Worm (Caenorhabditis elegans) whole organism, mixed stage, embryonic: ENCODE data around the gene snr-5.

Source experiments
- M03D4.4 ChIP-seq: sonication (generic microtip); optimal IDR thresholded peaks from 2 replicates; lab custom pipeline; 2017; ENCODE audit warnings: mild to moderate bottlenecking, missing genetic modification characterization, missing compliant biosample characterization
- bed-3 ChIP-seq: fragments of 200-800 bp; sonication (Bioruptor generic); optimal IDR thresholded peaks from 3 replicates; lab custom pipeline; 2018; ENCODE audit warnings: mild to moderate bottlenecking, missing genetic modification characterization, moderate library complexity, missing compliant biosample characterization
- blmp-1 ChIP-seq: fragments of 150-350 bp; optimal IDR thresholded peaks from 2 replicates; lab custom pipeline; 2014; ENCODE audit warnings: missing biosample characterization, missing genetic modification characterization
- ceh-39 ChIP-seq: fragments of 150-350 bp; optimal IDR thresholded peaks from 2 replicates; lab custom pipeline; 2014; ENCODE audit warnings: missing biosample characterization, missing genetic modification characterization
- ceh-43 ChIP-seq: fragments of 200-800 bp; sonication (Bioruptor generic); optimal IDR thresholded peaks from 2 replicates; lab custom pipeline; 2018; ENCODE audit warnings: mild to moderate bottlenecking, missing genetic modification characterization, moderate library complexity, missing compliant biosample characterization
- ceh-83 ChIP-seq: fragments of 200-800 bp; sonication (Bioruptor generic); optimal IDR thresholded peaks from 2 replicates; lab custom pipeline; 2018; ENCODE audit warnings: mild to moderate bottlenecking, missing genetic modification characterization, missing compliant biosample characterization
- ces-1 ChIP-seq: fragments of 150-350 bp; optimal IDR thresholded peaks from 2 replicates; lab custom pipeline; 2014; ENCODE audit warnings: missing biosample characterization, missing genetic modification reagents, missing genetic modification characterization
- cnd-1 ChIP-seq: fragments of 200-800 bp; sonication (Bioruptor generic); optimal IDR thresholded peaks from 2 replicates; lab custom pipeline; 2018; ENCODE audit warnings: mild to moderate bottlenecking, missing genetic modification characterization, missing compliant biosample characterization
- drap-1 ChIP-seq: fragments of 200-800 bp; sonication (Bioruptor generic); optimal IDR thresholded peaks from 3 replicates; lab custom pipeline; 2018; ENCODE audit warnings: mild to moderate bottlenecking, missing genetic modification characterization, missing compliant biosample characterization
- elt-1 ChIP-seq: sonication (generic microtip); optimal IDR thresholded peaks from 2 replicates; lab custom pipeline; 2017; ENCODE audit warnings: missing genetic modification characterization, mild to moderate bottlenecking, missing compliant biosample characterization, antibody characterized with exemption, moderate library complexity, borderline replicate concordance; ENCODE audit not compliant: insufficient read depth
- elt-3 ChIP-seq: fragments of 150-350 bp; optimal IDR thresholded peaks from 2 replicates; lab custom pipeline; 2014; ENCODE audit warnings: missing biosample characterization, missing genetic modification characterization
- flh-1 ChIP-seq: fragments of 200-800 bp; sonication (Bioruptor generic); optimal IDR thresholded peaks from 2 replicates; lab custom pipeline; 2018; ENCODE audit warnings: mild to moderate bottlenecking, missing genetic modification characterization, moderate library complexity, missing compliant biosample characterization
- ham-2 ChIP-seq: fragments of 200-800 bp; sonication (Bioruptor generic); optimal IDR thresholded peaks from 2 replicates; lab custom pipeline; 2018; ENCODE audit warnings: mild to moderate bottlenecking, missing genetic modification characterization, missing compliant biosample characterization
- hlh-1 ChIP-seq: fragments of 150-350 bp; optimal IDR thresholded peaks from 2 replicates; lab custom pipeline; 2014; ENCODE audit warnings: missing biosample characterization, missing genetic modification reagents, missing genetic modification characterization
- lin-13 ChIP-seq: fragments of 150-350 bp; optimal IDR thresholded peaks from 2 replicates; lab custom pipeline; 2014; ENCODE audit warnings: missing biosample characterization, missing genetic modification characterization
- lin-32 ChIP-seq: fragments of 200-800 bp; sonication (Bioruptor generic); optimal IDR thresholded peaks from 2 replicates; lab custom pipeline; 2018; ENCODE audit warnings: mild to moderate bottlenecking, missing genetic modification characterization, missing compliant biosample characterization
- lsy-2 ChIP-seq: fragments of 150-350 bp; optimal IDR thresholded peaks from 2 replicates; lab custom pipeline; 2014; ENCODE audit warnings: missing biosample characterization, missing genetic modification characterization
- mab-5 ChIP-seq: fragments of 150-350 bp; optimal IDR thresholded peaks from 2 replicates; lab custom pipeline; 2014; ENCODE audit warnings: missing biosample characterization, missing genetic modification characterization
- mep-1 ChIP-seq: fragments of 150-350 bp; optimal IDR thresholded peaks from 2 replicates; lab custom pipeline; 2017; ENCODE audit warnings: missing biosample characterization, missing genetic modification reagents, missing genetic modification characterization, inconsistent platforms
- mls-2 ChIP-seq: sonication (generic microtip); optimal IDR thresholded peaks from 2 replicates; lab custom pipeline; 2016; ENCODE audit warnings: mild to moderate bottlenecking, missing genetic modification characterization, moderate library complexity, missing compliant biosample characterization
- nhr-12 ChIP-seq: fragments of 150-350 bp; optimal IDR thresholded peaks from 2 replicates; lab custom pipeline; 2014; ENCODE audit warnings: missing biosample characterization, missing genetic modification characterization
- nhr-2 ChIP-seq: fragments of 150-350 bp; optimal IDR thresholded peaks from 2 replicates; lab custom pipeline; 2014; ENCODE audit warnings: missing biosample characterization, missing genetic modification characterization
- nhr-237 ChIP-seq: fragments of 150-350 bp; optimal IDR thresholded peaks from 2 replicates; lab custom pipeline; 2014; ENCODE audit warnings: missing biosample characterization, missing genetic modification characterization
- nhr-28 ChIP-seq: fragments of 150-350 bp; optimal IDR thresholded peaks from 2 replicates; lab custom pipeline; 2014; ENCODE audit warnings: missing biosample characterization, missing genetic modification characterization
- nhr-76 ChIP-seq: sonication (generic microtip); optimal IDR thresholded peaks from 2 replicates; lab custom pipeline; 2017; ENCODE audit warnings: missing biosample characterization, missing genetic modification characterization
- pha-4 ChIP-seq: fragments of 150-350 bp; optimal IDR thresholded peaks from 2 replicates; lab custom pipeline; 2018; ENCODE audit warnings: missing biosample characterization, missing genetic modification reagents, missing genetic modification characterization
- sem-2 ChIP-seq: fragments of 200-800 bp; sonication (Bioruptor generic); optimal IDR thresholded peaks from 2 replicates; lab custom pipeline; 2018; ENCODE audit warnings: mild to moderate bottlenecking, missing genetic modification characterization, missing compliant biosample characterization
- snpc-4 ChIP-seq: fragments of 150-350 bp; optimal IDR thresholded peaks from 2 replicates; lab custom pipeline; 2014; ENCODE audit warnings: missing biosample characterization, missing genetic modification characterization
- sptf-1 ChIP-seq: sonication (generic microtip); optimal IDR thresholded peaks from 2 replicates; lab custom pipeline; 2017; ENCODE audit warnings: mild to moderate bottlenecking, missing genetic modification characterization, moderate library complexity, missing compliant biosample characterization
- tbx-8 ChIP-seq: fragments of 200-800 bp; sonication (Bioruptor generic); optimal IDR thresholded peaks from 2 replicates; lab custom pipeline; 2018; ENCODE audit warnings: mild to moderate bottlenecking, missing genetic modification characterization, moderate library complexity, missing compliant biosample characterization
- unc-120 ChIP-seq: sonication (generic microtip); optimal IDR thresholded peaks from 2 replicates; lab custom pipeline; 2017; ENCODE audit warnings: missing genetic modification characterization, missing compliant biosample characterization; ENCODE audit not compliant: poor library complexity, severe bottlenecking
- unc-39 ChIP-seq: fragments of 150-350 bp; optimal IDR thresholded peaks from 2 replicates; lab custom pipeline; 2014; ENCODE audit warnings: missing biosample characterization, missing genetic modification characterization
- unc-62 ChIP-seq: fragments of 150-350 bp; optimal IDR thresholded peaks from 2 replicates; lab custom pipeline; 2014; ENCODE audit warnings: missing biosample characterization, missing genetic modification reagents, missing genetic modification characterization
- zip-8 ChIP-seq: fragments of 150-350 bp; optimal IDR thresholded peaks from 2 replicates; lab custom pipeline; 2014; ENCODE audit warnings: missing biosample characterization, missing genetic modification characterization
- ztf-11 ChIP-seq: fragments of 150-350 bp; optimal IDR thresholded peaks from 2 replicates; lab custom pipeline; 2014; ENCODE audit warnings: missing biosample characterization, missing genetic modification characterization

snr-5 gene

ce11 chrIII:7882900-7883299, 21.0 kb downstream of the snr-5 start, which contains the start of gene ZK688.9:
Gene ZK688.9 (minus strand): TSS chrIII:7883000.
- no peak for TF ChIP-seq sptf-1 (tag; lab: Kevin White, UChicago)
- TF ChIP-seq lsy-2 (tag; lab: Kevin White, UChicago) = no peak
- no peak for TF ChIP-seq ceh-43
- TF ChIP-seq ham-2 = no peak
- TF ChIP-seq nhr-28 = no peak
- no peak for TF ChIP-seq bed-3 (GFP tag; lab: Kevin White, UChicago)
- TF ChIP-seq mab-5 (tag; lab: Kevin White, UChicago) = no peak
- TF ChIP-seq unc-39 (tag; lab: Kevin White, UChicago) = no peak
- TF ChIP-seq unc-62 = no peak
- TF ChIP-seq hlh-1 = no peak
- no peak for TF ChIP-seq tbx-8 (GFP tag; lab: Kevin White, UChicago)
- no peak for TF ChIP-seq nhr-2 (tag; lab: Kevin White, UChicago)
- TF ChIP-seq lin-32 (GFP tag; lab: Kevin White, UChicago) = no peak

ce11 chrIII:7884863-7885262, 23.0 kb downstream of the snr-5 start, which contains the start of gene ZK688.11:
Gene ZK688.11 (minus strand): TSS chrIII:7884963.
- no peak for TF ChIP-seq elt-3 (tag; lab: Kevin White, UChicago)
- TF ChIP-seq elt-1 = no peak
- no peak for TF ChIP-seq drap-1
- TF ChIP-seq sem-2 (GFP tag; lab: Kevin White, UChicago) = no peak
- TF ChIP-seq sptf-1 (tag; lab: Kevin White, UChicago) = no peak
- no peak for TF ChIP-seq nhr-237 (tag; lab: Kevin White, UChicago)
- TF ChIP-seq lin-13 (tag; lab: Kevin White, UChicago) = no peak

ce11 chrIII:7889036-7889435, 27.2 kb downstream of the snr-5 start:
- TF ChIP-seq unc-120 (tag; lab: Kevin White, UChicago) = no peak
- TF ChIP-seq, all 35 proteins: peak for 0

ce11 chrIII:7891573-7892306, 29.9 kb downstream of the snr-5 start, which contains the start of the genes ZK688.5 and fahd-1:
Gene ZK688.5 (minus strand): TSS chrIII:7891623.
Gene fahd-1 (plus strand): TSS chrIII:7892256.
- no peak for TF ChIP-seq sptf-1 (tag; lab: Kevin White, UChicago)
- TF ChIP-seq ces-1 = peak; percentile 59
- peak; percentile 93 for TF ChIP-seq hlh-1
- no peak for TF ChIP-seq nhr-76 (tag; lab: Kevin White, UChicago)
- TF ChIP-seq mab-5 (tag; lab: Kevin White, UChicago) = no peak
- TF ChIP-seq nhr-2 (tag; lab: Kevin White, UChicago) = peak; percentile 77
- peak; percentile 10 for TF ChIP-seq cnd-1 (tag; lab: Kevin White, UChicago)
- no peak for TF ChIP-seq zip-8 (tag; lab: Kevin White, UChicago)
- TF ChIP-seq bed-3 (GFP tag; lab: Kevin White, UChicago) = no peak
- TF ChIP-seq nhr-12 (tag; lab: Kevin White, UChicago) = no peak
- no peak for TF ChIP-seq M03D4.4 (tag; lab: Kevin White, UChicago)
- TF ChIP-seq snpc-4 (tag; lab: Kevin White, UChicago) = no peak
- no peak for TF ChIP-seq blmp-1 (tag; lab: Kevin White, UChicago)
- TF ChIP-seq drap-1 = no peak
- TF ChIP-seq mls-2 (tag; lab: Kevin White, UChicago) = peak; percentile 68
- no peak for TF ChIP-seq ztf-11 (tag; lab: Kevin White, UChicago)
- TF ChIP-seq nhr-28 = no peak
- TF ChIP-seq ceh-39 (tag; lab: Kevin White, UChicago) = peak; percentile 8
- no peak for TF ChIP-seq sem-2 (GFP tag; lab: Kevin White, UChicago)
- TF ChIP-seq pha-4 (tag; lab: Kevin White, UChicago) = peak; percentile 71
- peak; percentile 74 for TF ChIP-seq ham-2
- no peak for TF ChIP-seq ceh-83
- peak; percentile 68 for TF ChIP-seq unc-120 (tag; lab: Kevin White, UChicago)
- TF ChIP-seq mep-1 = peak; percentile 40
- TF ChIP-seq nhr-237 (tag; lab: Kevin White, UChicago) = peak; percentile 46
- no peak for TF ChIP-seq flh-1 (GFP tag; lab: Kevin White, UChicago)
- no peak for TF ChIP-seq tbx-8 (GFP tag; lab: Kevin White, UChicago)
- TF ChIP-seq elt-1 = no peak
- TF ChIP-seq lin-13 (tag; lab: Kevin White, UChicago) = peak; percentile 19
- TF ChIP-seq lin-32 (GFP tag; lab: Kevin White, UChicago) = no peak
- TF ChIP-seq elt-3 (tag; lab: Kevin White, UChicago) = no peak
- TF ChIP-seq ceh-43 = no peak
- TF ChIP-seq unc-62 = no peak
- TF ChIP-seq lsy-2 (tag; lab: Kevin White, UChicago) = peak; percentile 56
- no peak for TF ChIP-seq unc-39 (tag; lab: Kevin White, UChicago)
